Worm (Caenorhabditis elegans): Measurements from ENCODE around the gene Y38H6C.18.

DNA sequence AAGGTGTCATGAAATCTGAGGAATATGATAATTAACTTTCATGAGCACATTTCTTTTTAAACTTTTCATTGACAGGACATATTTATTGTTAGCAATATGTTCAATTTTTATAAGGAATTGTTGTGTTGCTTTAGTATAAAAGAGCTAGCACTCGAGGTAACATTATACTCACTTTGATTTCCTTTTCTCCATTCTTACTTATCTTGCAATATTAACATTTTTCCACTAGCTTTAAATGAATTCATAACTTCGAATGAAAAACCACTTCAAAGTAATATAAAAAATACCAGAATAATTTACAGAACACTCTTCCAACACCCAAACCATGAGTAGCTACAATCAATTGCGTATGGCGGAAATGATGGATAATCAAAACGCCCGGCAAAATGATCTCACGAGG lies 26.4 kb upstream of the Y38H6C.18 start, which contains the start of gene F26F2.5:
- TF ChIP-seq zag-1 (tag; optimal IDR thresholded peaks at IDR 0.05) (no peak), nhr-25 (tag; optimal IDR thresholded peaks at IDR 0.05) (no peak), nhr-237 (tag; optimal IDR thresholded peaks at IDR 0.05) (no peak), unc-55 (GFP tag; optimal IDR thresholded peaks at IDR 0.05) (no peak), blmp-1 (tag; optimal IDR thresholded peaks at IDR 0.05; ENCODE audit: insufficient read depth) (no peak), unc-62 (GFP tag; optimal IDR thresholded peaks at IDR 0.05) (no peak), ama-1 (optimal IDR thresholded peaks at IDR 0.05) (no peak), nhr-21 (tag; optimal IDR thresholded peaks at IDR 0.05) (no peak), ztf-11 (tag; optimal IDR thresholded peaks at IDR 0.05) (no peak), elt-3 (tag; optimal IDR thresholded peaks at IDR 0.05) (no peak)
